Fruit fly (Drosophila melanogaster) ovary, adult (tissue): ENCODE measurements around the gene CG6999.

ENCODE experiments used
- CG17801 ChIP-seq: fragments of 200-800 bp; optimal IDR thresholded peaks from 2 replicates; lab custom pipeline; 2019; ENCODE audit warnings: missing biosample characterization, mild to moderate bottlenecking, missing genetic modification characterization, moderate library complexity; ENCODE audit not compliant: partially characterized antibody

Gene CG6999

dm6 chrX:9102125-9102524 lies 14.0 kb downstream of the CG6999 start:
- no peak for TF ChIP-seq CG17801

dm6 chrX:9103308-9104185 lies 15.4 kb downstream of the CG6999 start, which contains the start of gene CG7766:
Gene CG7766 (minus strand): TSS chrX:9103739.
- no peak for TF ChIP-seq CG17801

dm6 chrX:9106212-9106774 lies 18.1 kb downstream of the CG6999 start, which contains the start of gene Bx42:
Gene Bx42 (minus strand): TSS chrX:9106604.
- no peak for TF ChIP-seq CG17801

dm6 chrX:9106775-9107283 lies 18.7 kb downstream of the CG6999 start, which contains the start of gene Arfrp1:
Gene Arfrp1 (plus strand): TSS chrX:9107069.
- peak; percentile 19 for TF ChIP-seq CG17801

dm6 chrX:9108387-9108786 lies 20.2 kb downstream of the CG6999 start, which contains the start of gene AP-1gamma:
Gene AP-1gamma (plus strand): TSS chrX:9108691.
- no peak for TF ChIP-seq CG17801

- TF ChIP-seq CG17801, result no peak
These were observed 21.1 kb downstream of the CG6999 start for dm6 chrX:9109072-9109844.

dm6 chrX:9110155-9110909 lies 22.2 kb downstream of the CG6999 start:
- TF ChIP-seq CG17801, result no peak

dm6 chrX:9117831-9118230 lies 29.7 kb downstream of the CG6999 start:
- no peak for TF ChIP-seq CG17801

dm6 chrX:9118961-9119633 lies 30.9 kb downstream of the CG6999 start:
- no peak for TF ChIP-seq CG17801

dm6 chrX:9119671-9120364 lies 31.7 kb downstream of the CG6999 start:
- TF ChIP-seq CG17801, result no peak

- TF ChIP-seq CG17801, result peak; percentile 54
These were observed 32.9 kb downstream of the CG6999 start for dm6 chrX:9120828-9121754.

dm6 chrX:9122492-9122891 lies 34.3 kb downstream of the CG6999 start:
- no peak for TF ChIP-seq CG17801

- no peak for TF ChIP-seq CG17801
These were observed 39.3 kb downstream of the CG6999 start for dm6 chrX:9127264-9128011.
